Worm (Caenorhabditis elegans): Measurements from ENCODE around the gene C33H5.16.

The C33H5.16 gene

DNA sequence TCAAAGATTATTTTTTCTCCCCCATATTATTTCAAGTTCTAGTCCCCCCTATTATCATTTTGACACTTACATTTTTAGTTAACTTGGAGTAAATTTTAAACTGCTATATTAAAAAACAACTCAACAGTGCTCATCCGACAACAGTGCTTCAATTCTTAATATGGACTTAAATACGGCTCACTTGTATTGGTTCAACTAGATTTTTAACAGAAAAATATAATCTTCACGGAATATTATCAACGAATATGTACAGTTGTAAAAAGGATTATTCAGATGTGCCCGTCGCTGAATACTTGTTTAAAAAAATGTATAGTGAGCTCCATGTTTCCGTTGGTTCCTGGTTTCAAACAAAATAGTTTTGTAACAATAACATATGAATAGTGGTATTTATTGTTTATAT lies 2.8 kb downstream of the C33H5.16 start (continued):
- TF ChIP-seq Y53G8AR.9 (GFP tag; conservative IDR thresholded peaks at IDR 0.05) (peak; percentile 86), Y95B8A.8 (GFP tag; IDR thresholded peaks at IDR 0.05) (no peak), rpc-1 (optimal IDR thresholded peaks at IDR 0.05) (no peak), rpc-1 (tag; optimal IDR thresholded peaks at IDR 0.05) (no peak), Y79H2A.3 (GFP tag; conservative IDR thresholded peaks at IDR 0.05) (0 out of 2 replicates have a peak, but pooled peaks have one; percentile 28), nhr-80 (tag; optimal IDR thresholded peaks at IDR 0.05) (no peak), ztf-28 (GFP tag; IDR thresholded peaks at IDR 0.05) (no peak), rcor-1 (GFP tag; IDR thresholded peaks at IDR 0.05) (no peak), snpc-3.4 (tag; optimal IDR thresholded peaks at IDR 0.05) (peak; percentile 45), B0019.2 (GFP tag; conservative IDR thresholded peaks at IDR 0.05) (no peak), snpc-1.1 (tag; optimal IDR thresholded peaks at IDR 0.05; ENCODE audit: insufficient read depth) (peak; percentile 52), snpc-4 (GFP tag; optimal IDR thresholded peaks at IDR 0.05) (peak; percentile 39), snpc-4 (tag; optimal IDR thresholded peaks at IDR 0.05) (peak in 2 of 4 experiments; percentile 21 to 42), F49E8.2 (tag; optimal IDR thresholded peaks at IDR 0.05; ENCODE audit: insufficient read depth) (peak; percentile 80), cebp-2 (GFP tag; IDR thresholded peaks at IDR 0.05) (no peak), lin-26 (GFP tag; IDR thresholded peaks at IDR 0.05) (peak; percentile 66), ztf-3 (GFP tag; optimal IDR thresholded peaks at IDR 0.05) (no peak), die-1 (tag; optimal IDR thresholded peaks at IDR 0.05) (no peak), attf-6 (GFP tag; IDR thresholded peaks at IDR 0.05) (peak; percentile 82), tlf-1 (GFP tag; optimal IDR thresholded peaks at IDR 0.05) (peak; percentile 43), lir-1 (GFP tag; conservative IDR thresholded peaks at IDR 0.05) (no peak), ceh-79 (tag; optimal IDR thresholded peaks at IDR 0.05) (no peak), ama-1 (optimal IDR thresholded peaks at IDR 0.05) (no peak), ama-1 (GFP tag; optimal IDR thresholded peaks at IDR 0.05) (peak in 1 of 2 experiments; percentile 94), attf-5 (GFP tag; optimal IDR thresholded peaks at IDR 0.05) (no peak), madf-3 (GFP tag; IDR thresholded peaks at IDR 0.05) (0 out of 2 replicates have a peak, but pooled peaks have one; percentile 60), hlh-12 (tag; optimal IDR thresholded peaks at IDR 0.05) (no peak), lin-54 (GFP tag; optimal IDR thresholded peaks at IDR 0.05) (no peak), T26A5.8 (tag; optimal IDR thresholded peaks at IDR 0.05) (peak; percentile 20), C17E4.6 (GFP tag; IDR thresholded peaks at IDR 0.05) (peak; percentile 74), pbrm-1 (GFP tag; IDR thresholded peaks at IDR 0.05) (no peak), lin-40 (tag; optimal IDR thresholded peaks at IDR 0.05) (no peak), him-1 (tag; optimal IDR thresholded peaks at IDR 0.05) (peak; percentile 24), Y67H2A.10 (GFP tag; conservative IDR thresholded peaks at IDR 0.05) (no peak), gei-17 (GFP tag; optimal IDR thresholded peaks at IDR 0.05) (no peak), F57A8.1 (GFP tag; optimal IDR thresholded peaks at IDR 0.05) (no peak), ceh-91 (GFP tag; IDR thresholded peaks at IDR 0.05) (no peak), lag-1 (GFP tag; IDR thresholded peaks at IDR 0.05) (no peak), madf-8 (GFP tag; conservative IDR thresholded peaks at IDR 0.05) (no peak), ceh-40 (GFP tag; IDR thresholded peaks at IDR 0.05) (no peak), lsy-27 (tag; optimal IDR thresholded peaks at IDR 0.05; ENCODE audit: borderline replicate concordance, insufficient read depth) (no peak), C06A6.2 (GFP tag; conservative IDR thresholded peaks at IDR 0.05) (no peak), madf-6 (GFP tag; IDR thresholded peaks at IDR 0.05) (peak; percentile 82), fkh-3 (tag; optimal IDR thresholded peaks at IDR 0.05) (peak; percentile 65), Y56A3A.18 (GFP tag; IDR thresholded peaks at IDR 0.05) (0 out of 2 replicates have a peak, but pooled peaks have one; percentile 47), hmg-20 (GFP tag; IDR thresholded peaks at IDR 0.05) (peak; percentile 32; the same call in 1 of the 2 replicates)
